Fruit fly (Drosophila melanogaster) whole organism, embryonic: ENCODE results near the gene fiz.

Experiments used
- ATbp ChIP-seq: fragments of 200-800 bp; sonication (Bioruptor generic); optimal IDR thresholded peaks from 2 replicates; lab custom pipeline; 2017; ENCODE audit warnings: missing biosample characterization, mild to moderate bottlenecking, missing genetic modification characterization, missing genetic modification reagents
- Aef1 ChIP-seq: fragments of 200-800 bp; sonication (Bioruptor generic); IDR thresholded peaks from 3 replicates; pipeline ENCODE4 v1.3.6; 2022; ENCODE audit warnings: missing biosample characterization, missing genetic modification characterization
- CG10209 ChIP-seq: fragments of 200-800 bp; sonication (Bioruptor generic); optimal IDR thresholded peaks from 3 replicates; lab custom pipeline; 2017; ENCODE audit warnings: missing biosample characterization, mild to moderate bottlenecking, missing genetic modification characterization, missing genetic modification reagents
- CG11456 ChIP-seq: fragments of 200-800 bp; sonication (Bioruptor generic); IDR thresholded peaks from 3 replicates; pipeline ENCODE4 v1.3.6; 2022; ENCODE audit warnings: missing biosample characterization, missing genetic modification characterization
- CG12769 ChIP-seq: fragments of 200-800 bp; sonication (Bioruptor generic); optimal IDR thresholded peaks from 2 replicates; lab custom pipeline; 2019; ENCODE audit warnings: missing biosample characterization, mild to moderate bottlenecking, missing genetic modification characterization, moderate library complexity
- CG13775 ChIP-seq: fragments of 200-800 bp; sonication (Bioruptor generic); optimal IDR thresholded peaks from 3 replicates; lab custom pipeline; 2017; ENCODE audit warnings: missing biosample characterization, mild to moderate bottlenecking, missing genetic modification characterization
- CG13894 ChIP-seq: fragments of 200-800 bp; sonication (Bioruptor generic); optimal IDR thresholded peaks from 3 replicates; lab custom pipeline; 2018; ENCODE audit warnings: missing biosample characterization, mild to moderate bottlenecking, missing genetic modification characterization, moderate library complexity
- CG1792 ChIP-seq: fragments of 200-800 bp; sonication (Bioruptor generic); optimal IDR thresholded peaks from 2 replicates; lab custom pipeline; 2016; ENCODE audit warnings: missing biosample characterization, missing genetic modification characterization
- CG18262 ChIP-seq: fragments of 200-800 bp; optimal IDR thresholded peaks from 3 replicates; lab custom pipeline; 2019; ENCODE audit warnings: missing biosample characterization, mild to moderate bottlenecking, missing genetic modification characterization, moderate library complexity
- CG2875 ChIP-seq: fragments of 200-800 bp; sonication (Bioruptor generic); optimal IDR thresholded peaks from 2 replicates; lab custom pipeline; 2017; ENCODE audit warnings: missing biosample characterization, mild to moderate bottlenecking, missing genetic modification characterization, missing genetic modification reagents
- CG2889 ChIP-seq: fragments of 200-800 bp; sonication (Bioruptor generic); IDR thresholded peaks from 3 replicates; pipeline ENCODE4 v1.3.6; 2022; ENCODE audit warnings: missing biosample characterization, missing genetic modification characterization
- CG31224 ChIP-seq: fragments of 200-800 bp; sonication (Bioruptor generic); IDR thresholded peaks from 2 replicates; pipeline ENCODE4 v1.3.6; 2022; ENCODE audit warnings: missing biosample characterization, missing genetic modification characterization
- CG32772 ChIP-seq: fragments of 200-800 bp; sonication (Bioruptor generic); IDR thresholded peaks from 2 replicates; pipeline ENCODE4 v1.3.6; 2022; ENCODE audit warnings: missing biosample characterization, missing genetic modification characterization
- CG33213 ChIP-seq: fragments of 200-800 bp; sonication (Bioruptor generic); optimal IDR thresholded peaks from 3 replicates; lab custom pipeline; 2016; ENCODE audit warnings: missing biosample characterization, missing genetic modification characterization
- CG3726 ChIP-seq: fragments of 200-800 bp; sonication (Bioruptor generic); IDR thresholded peaks from 3 replicates; pipeline ENCODE4, ENCODE4 v1.3.6; 2022; ENCODE audit warnings: missing biosample characterization, missing genetic modification characterization
- CG5180 ChIP-seq: fragments of 200-800 bp; sonication (Bioruptor generic); optimal IDR thresholded peaks from 3 replicates; lab custom pipeline; 2017; ENCODE audit warnings: missing biosample characterization, missing genetic modification characterization, mild to moderate bottlenecking, moderate library complexity, missing genetic modification reagents
- CG8089 ChIP-seq: fragments of 200-800 bp; sonication (Bioruptor generic); optimal IDR thresholded peaks from 3 replicates; lab custom pipeline; 2016; ENCODE audit warnings: missing biosample characterization, missing genetic modification characterization
- CG8924 ChIP-seq: fragments of 200-800 bp; optimal IDR thresholded peaks from 3 replicates; lab custom pipeline; 2019; ENCODE audit warnings: missing biosample characterization, mild to moderate bottlenecking, missing genetic modification characterization, moderate library complexity
- CG9817 ChIP-seq: fragments of 200-800 bp; sonication (Bioruptor generic); optimal IDR thresholded peaks from 2 replicates; lab custom pipeline; 2018; ENCODE audit warnings: missing biosample characterization, mild to moderate bottlenecking, missing genetic modification characterization, moderate library complexity
- Eip74EF ChIP-seq, 2 experiments: fragments of 200-800 bp in 1 of 2; fragments of >200 bp in 1 of 2; sonication (Bioruptor generic) in 1 of 2; optimal IDR thresholded peaks; 2 replicates each; lab custom pipeline; 2017 to 2019; ENCODE audit warnings: missing biosample characterization in 2 of 2, missing genetic modification characterization in 2 of 2, mild to moderate bottlenecking in 1 of 2, moderate library complexity in 1 of 2
- Gug ChIP-seq: fragments of 200-800 bp; sonication (Bioruptor generic); IDR thresholded peaks from 4 replicates; pipeline ENCODE4 v1.3.6; 2022; ENCODE audit warnings: missing biosample characterization, missing genetic modification characterization
- HLH4C ChIP-seq: fragments of 200-800 bp; sonication (Bioruptor generic); IDR thresholded peaks from 3 replicates; pipeline ENCODE4 v1.3.6; 2022; ENCODE audit warnings: missing biosample characterization, missing genetic modification characterization; ENCODE audit not compliant: partially characterized antibody
- Mes4 ChIP-seq: fragments of 200-800 bp; sonication (Bioruptor generic); optimal IDR thresholded peaks from 2 replicates; lab custom pipeline; 2016; ENCODE audit warnings: missing biosample characterization, missing genetic modification characterization
- NK7.1 ChIP-seq: fragments of 200-800 bp; sonication (Bioruptor generic); optimal IDR thresholded peaks from 3 replicates; lab custom pipeline; 2016; ENCODE audit warnings: missing biosample characterization, missing genetic modification characterization
- Poxn ChIP-seq: fragments of 200-800 bp; sonication (Bioruptor generic); IDR thresholded peaks from 2 replicates; pipeline ENCODE4 v1.3.6; 2022; ENCODE audit warnings: missing biosample characterization, missing genetic modification characterization
- Scr ChIP-seq: fragments of 200-800 bp; sonication (Bioruptor generic); IDR thresholded peaks from 2 replicates; pipeline ENCODE4 v1.3.6; 2022; ENCODE audit warnings: missing biosample characterization, missing genetic modification characterization; ENCODE audit not compliant: partially characterized antibody
- Sry-β ChIP-seq: fragments of 200-800 bp; sonication (Bioruptor generic); optimal IDR thresholded peaks from 2 replicates; lab custom pipeline; 2018; ENCODE audit warnings: missing biosample characterization, mild to moderate bottlenecking, missing genetic modification characterization, moderate library complexity
- ato ChIP-seq: fragments of 200-800 bp; sonication (Bioruptor generic); IDR thresholded peaks from 2 replicates; pipeline ENCODE4 v1.3.6; 2022; ENCODE audit warnings: missing biosample characterization, missing genetic modification characterization; ENCODE audit not compliant: partially characterized antibody
- bsh ChIP-seq, 2 experiments: fragments of 200-800 bp; sonication (Bioruptor generic); optimal IDR thresholded peaks; 2 replicates each; lab custom pipeline; 2017 to 2018; ENCODE audit warnings: mild to moderate bottlenecking in 2 of 2, missing biosample characterization in 2 of 2, missing genetic modification characterization in 2 of 2, moderate library complexity in 1 of 2
- cas ChIP-seq: fragments of 200-800 bp; sonication (Bioruptor generic); IDR thresholded peaks from 2 replicates; pipeline ENCODE4 v1.3.6; 2022; ENCODE audit warnings: missing biosample characterization, missing genetic modification characterization
- cato ChIP-seq: fragments of 200-800 bp; sonication (Bioruptor generic); optimal IDR thresholded peaks from 2 replicates; lab custom pipeline; 2016; ENCODE audit warnings: missing biosample characterization, missing genetic modification characterization, borderline replicate concordance
- crc ChIP-seq: fragments of 200-800 bp; sonication (Bioruptor generic); optimal IDR thresholded peaks from 2 replicates; lab custom pipeline; 2016; ENCODE audit warnings: missing biosample characterization, missing genetic modification characterization
- fd102C ChIP-seq: fragments of 200-800 bp; sonication (Bioruptor generic); optimal IDR thresholded peaks from 2 replicates; lab custom pipeline; 2018; ENCODE audit warnings: missing biosample characterization, mild to moderate bottlenecking, missing genetic modification characterization, moderate library complexity
- fd96Cb ChIP-seq: fragments of 200-800 bp; sonication (Bioruptor generic); optimal IDR thresholded peaks from 2 replicates; lab custom pipeline; 2018; ENCODE audit warnings: missing biosample characterization, mild to moderate bottlenecking, missing genetic modification characterization, moderate library complexity
- ftz-f1 ChIP-seq: fragments of 200-800 bp; sonication (Bioruptor generic); optimal IDR thresholded peaks from 2 replicates; lab custom pipeline; 2016; ENCODE audit warnings: missing biosample characterization, missing genetic modification characterization
- gce ChIP-seq: fragments of 200-800 bp; sonication (Bioruptor generic); IDR thresholded peaks from 3 replicates; pipeline ENCODE4 v1.3.6; 2022; ENCODE audit warnings: missing biosample characterization, missing genetic modification characterization
- ham ChIP-seq: fragments of 200-800 bp; sonication (Bioruptor generic); IDR thresholded peaks from 2 replicates; pipeline ENCODE4 v1.3.6; 2022; ENCODE audit warnings: missing biosample characterization, missing genetic modification characterization
- insv ChIP-seq, 2 experiments: fragments of 200-800 bp; sonication (Bioruptor generic); optimal IDR thresholded peaks; 3 replicates each; lab custom pipeline; 2016 to 2018; ENCODE audit warnings: missing biosample characterization in 2 of 2, missing genetic modification characterization in 2 of 2
- luna ChIP-seq: fragments of 200-800 bp; sonication (Bioruptor generic); optimal IDR thresholded peaks from 2 replicates; lab custom pipeline; 2016; ENCODE audit warnings: missing biosample characterization, missing genetic modification characterization
- pfk ChIP-seq: fragments of 200-800 bp; sonication (Bioruptor generic); optimal IDR thresholded peaks from 2 replicates; lab custom pipeline; 2018; ENCODE audit warnings: missing biosample characterization, mild to moderate bottlenecking, missing genetic modification characterization, moderate library complexity
- run ChIP-seq: fragments of 200-800 bp; sonication (Bioruptor generic); optimal IDR thresholded peaks from 3 replicates; lab custom pipeline; 2018; ENCODE audit warnings: missing biosample characterization, mild to moderate bottlenecking, missing genetic modification characterization
- slou ChIP-seq: fragments of 200-800 bp; sonication (Bioruptor generic); optimal IDR thresholded peaks from 3 replicates; lab custom pipeline; 2016; ENCODE audit warnings: missing biosample characterization, missing genetic modification characterization
- sqz ChIP-seq: fragments of 200-800 bp; sonication (Bioruptor generic); optimal IDR thresholded peaks from 3 replicates; lab custom pipeline; 2018; ENCODE audit warnings: missing biosample characterization, mild to moderate bottlenecking, missing genetic modification characterization
- tgo ChIP-seq: fragments of 200-800 bp; sonication (Bioruptor generic); IDR thresholded peaks from 3 replicates; pipeline ENCODE4 v1.3.6; 2022; ENCODE audit warnings: missing biosample characterization, missing genetic modification characterization
- vvl ChIP-seq: fragments of 200-800 bp; sonication (Bioruptor generic); IDR thresholded peaks from 2 replicates; pipeline ENCODE4 v1.3.6; 2022; ENCODE audit warnings: missing biosample characterization, missing genetic modification characterization
- zfh1 ChIP-seq: fragments of 200-800 bp; sonication (Bioruptor generic); IDR thresholded peaks from 3 replicates; pipeline ENCODE4 v1.3.6; 2022; ENCODE audit warnings: missing biosample characterization, missing genetic modification characterization

Gene fiz

dm6 chrX:14950273-14951272 is 41.1 kb upstream of the fiz start (continued):
- peak; percentile 59 for TF ChIP-seq CG12769 (tag; lab: Kevin White, UChicago)
- TF ChIP-seq CG13894 (tag; lab: Kevin White, UChicago), result peak; percentile 6
- peak; percentile 83 for TF ChIP-seq CG9817 (tag; lab: Kevin White, UChicago)
- TF ChIP-seq bsh (GFP tag; optimal IDR thresholded peaks at IDR 0.05; lab: Kevin White, UChicago), result peak; percentile 96
- peak; percentile 92 for TF ChIP-seq ATbp (GFP tag; lab: Kevin White, UChicago)
- TF ChIP-seq NK7.1, result peak; percentile 72
- TF ChIP-seq CG18262 (tag; lab: Kevin White, UChicago), result peak; percentile 99
- peak; percentile 55; the same call in 1 of the 2 replicates for TF ChIP-seq ham (GFP tag; lab: Robert Waterston, UW)
- peak; percentile 74 for TF ChIP-seq gce
- TF ChIP-seq Scr, result 0 out of 2 replicates have a peak, but pooled peaks have one; percentile 16
- TF ChIP-seq tgo (GFP tag; lab: Robert Waterston, UW), result peak; percentile 89
- TF ChIP-seq crc (GFP tag; lab: Kevin White, UChicago), result peak; percentile 65
- TF ChIP-seq CG11456 (GFP tag; lab: Robert Waterston, UW), result peak; percentile 69; the same call in 2 of the 3 replicates
- peak; percentile 76 for TF ChIP-seq CG8089 (GFP tag; lab: Kevin White, UChicago)
- peak; percentile 58 for TF ChIP-seq CG33213 (GFP tag; lab: Kevin White, UChicago)
- TF ChIP-seq fd102C (GFP tag; lab: Kevin White, UChicago), result peak; percentile 87
- TF ChIP-seq CG2889, result peak; percentile 57
- TF ChIP-seq fd96Cb, result peak; percentile 97
- TF ChIP-seq Sry-β, result peak; percentile 73
- TF ChIP-seq run (tag; lab: Kevin White, UChicago), result peak; percentile 91
- no peak for TF ChIP-seq ftz-f1 (GFP tag; lab: Kevin White, UChicago)
- no peak for TF ChIP-seq Poxn (GFP tag; lab: Robert Waterston, UW)
- TF ChIP-seq luna (GFP tag; lab: Kevin White, UChicago), result peak; percentile 49
- TF ChIP-seq cato, result peak; percentile 89
- peak; percentile 95 for TF ChIP-seq sqz (GFP tag; lab: Kevin White, UChicago)
- TF ChIP-seq slou (GFP tag; lab: Kevin White, UChicago), result peak; percentile 40
- TF ChIP-seq zfh1 (GFP tag; lab: Robert Waterston, UW), result peak; percentile 94
- peak; percentile 92 for TF ChIP-seq CG2875 (GFP tag; lab: Kevin White, UChicago)
- peak; percentile 27; the same call in 1 of the 2 replicates for TF ChIP-seq cas (GFP tag; lab: Robert Waterston, UW)
- TF ChIP-seq vvl (GFP tag; lab: Robert Waterston, UW), result peak; percentile 93
- peak; percentile 89 for TF ChIP-seq CG5180 (GFP tag; lab: Kevin White, UChicago)
- peak; percentile 81 for TF ChIP-seq Aef1 (GFP tag; lab: Robert Waterston, UW)
- peak; percentile 97 for TF ChIP-seq CG8924 (tag; lab: Kevin White, UChicago)
- peak; percentile 64 for TF ChIP-seq CG31224 (GFP tag; lab: Robert Waterston, UW)
- TF ChIP-seq Eip74EF (GFP tag; optimal IDR thresholded peaks at IDR 0.05; lab: Kevin White, UChicago), result peak in 1 of 2 experiments; percentile 96
- 0 out of 2 replicates have a peak, but pooled peaks have one; percentile 30 for TF ChIP-seq ato (GFP tag; lab: Robert Waterston, UW)
- TF ChIP-seq CG10209 (GFP tag; lab: Kevin White, UChicago), result peak; percentile 94
- TF ChIP-seq CG32772 (GFP tag; lab: Robert Waterston, UW), result peak; percentile 90
- TF ChIP-seq CG13775, result peak; percentile 94
- TF ChIP-seq CG1792 (GFP tag; lab: Kevin White, UChicago), result peak; percentile 44
- TF ChIP-seq Mes4 (GFP tag; lab: Kevin White, UChicago), result peak; percentile 83
- TF ChIP-seq pfk (GFP tag; lab: Kevin White, UChicago), result no peak
- peak; percentile 58; the same call in 3 of the 4 replicates for TF ChIP-seq Gug (GFP tag; lab: Robert Waterston, UW)
- peak; percentile 35; the same call in 1 of the 3 replicates for TF ChIP-seq HLH4C (GFP tag; lab: Robert Waterston, UW)
- TF ChIP-seq CG3726 (GFP tag; lab: Robert Waterston, UW), result peak; percentile 76; the same call in 2 of the 3 replicates
- peak in 1 of 2 experiments; percentile 61 for TF ChIP-seq insv (GFP tag; optimal IDR thresholded peaks at IDR 0.05; lab: Kevin White, UChicago)
